Fruit fly (Drosophila melanogaster) whole organism, adult: ENCODE data around the gene Ude.

Source experiments
- CG11617 ChIP-seq: fragments of 200-800 bp; sonication (Bioruptor generic); optimal IDR thresholded peaks from 2 replicates; lab custom pipeline; 2017; ENCODE audit warnings: mild to moderate bottlenecking, missing biosample characterization, missing genetic modification reagents, missing genetic modification characterization
- CG12768 ChIP-seq: fragments of 200-800 bp; sonication (Bioruptor generic); optimal IDR thresholded peaks from 2 replicates; lab custom pipeline; 2017; ENCODE audit warnings: missing biosample characterization, missing genetic modification characterization, mild to moderate bottlenecking, moderate library complexity, missing genetic modification reagents
- CG14711 ChIP-seq: fragments of 200-800 bp; sonication (Bioruptor generic); optimal IDR thresholded peaks from 2 replicates; lab custom pipeline; 2018; ENCODE audit warnings: missing biosample characterization, mild to moderate bottlenecking, missing genetic modification characterization, moderate library complexity
- CG1620 ChIP-seq: fragments of 200-800 bp; sonication (Bioruptor generic); optimal IDR thresholded peaks from 2 replicates; lab custom pipeline; 2016; ENCODE audit warnings: missing biosample characterization, missing genetic modification characterization
- CG33017 ChIP-seq: fragments of 200-800 bp; sonication (Bioruptor generic); optimal IDR thresholded peaks from 2 replicates; lab custom pipeline; 2018; ENCODE audit warnings: missing biosample characterization, mild to moderate bottlenecking, missing genetic modification characterization, moderate library complexity
- CG5204 ChIP-seq: fragments of 200-800 bp; sonication (Bioruptor generic); optimal IDR thresholded peaks from 2 replicates; lab custom pipeline; 2016; ENCODE audit warnings: missing biosample characterization, missing genetic modification characterization
- CG7045 ChIP-seq: fragments of 200-800 bp; sonication (Bioruptor generic); optimal IDR thresholded peaks from 2 replicates; lab custom pipeline; 2017; ENCODE audit warnings: missing biosample characterization, mild to moderate bottlenecking, missing genetic modification characterization
- CG7101 ChIP-seq: fragments of 200-800 bp; sonication (Bioruptor generic); optimal IDR thresholded peaks from 2 replicates; lab custom pipeline; 2018; ENCODE audit warnings: missing biosample characterization, mild to moderate bottlenecking, missing genetic modification characterization, moderate library complexity
- Clk ChIP-seq: fragments of 200-800 bp; sonication (Bioruptor generic); optimal IDR thresholded peaks from 2 replicates; lab custom pipeline; 2017; ENCODE audit warnings: missing biosample characterization, missing genetic modification characterization
- Crg-1 ChIP-seq: fragments of 200-800 bp; sonication (Bioruptor generic); optimal IDR thresholded peaks from 2 replicates; lab custom pipeline; 2016; ENCODE audit warnings: missing biosample characterization, missing genetic modification characterization
- Hr96 ChIP-seq: fragments of 200-800 bp; sonication (Bioruptor generic); optimal IDR thresholded peaks from 2 replicates; lab custom pipeline; 2016; ENCODE audit warnings: missing biosample characterization, missing genetic modification characterization
- Mnt ChIP-seq: fragments of 200-800 bp; sonication (Bioruptor generic); optimal IDR thresholded peaks from 2 replicates; lab custom pipeline; 2016; ENCODE audit warnings: missing biosample characterization, mild to moderate bottlenecking, missing genetic modification characterization
- bab1 ChIP-seq: fragments of 200-800 bp; sonication (Bioruptor generic); optimal IDR thresholded peaks from 3 replicates; lab custom pipeline; 2019; ENCODE audit warnings: missing biosample characterization, mild to moderate bottlenecking, missing genetic modification characterization, moderate library complexity
- cic ChIP-seq: fragments of 200-800 bp; sonication (Bioruptor generic); optimal IDR thresholded peaks from 2 replicates; lab custom pipeline; 2017; ENCODE audit warnings: missing biosample characterization, mild to moderate bottlenecking, missing genetic modification characterization, moderate library complexity
- cnc ChIP-seq, 2 experiments: fragments of >200 bp; optimal IDR thresholded peaks; 2 replicates each; lab custom pipeline; 2017
- kay ChIP-seq: fragments of 200-800 bp; sonication (Bioruptor generic); peaks from one replicate; lab custom pipeline; 2016; ENCODE audit warnings: missing biosample characterization, missing genetic modification characterization, borderline replicate concordance
- ovo ChIP-seq: fragments of 200-800 bp; sonication (Bioruptor generic); optimal IDR thresholded peaks from 2 replicates; lab custom pipeline; 2016; ENCODE audit warnings: missing biosample characterization, missing genetic modification characterization
- pad ChIP-seq: fragments of 200-800 bp; sonication (Bioruptor generic); optimal IDR thresholded peaks from 3 replicates; lab custom pipeline; 2017; ENCODE audit warnings: missing biosample characterization, missing genetic modification characterization, mild to moderate bottlenecking, moderate library complexity, missing genetic modification reagents
- tj ChIP-seq: fragments of 200-800 bp; sonication (Bioruptor generic); optimal IDR thresholded peaks from 3 replicates; lab custom pipeline; 2017; ENCODE audit warnings: missing biosample characterization, mild to moderate bottlenecking, missing genetic modification characterization, moderate library complexity
- toe ChIP-seq: fragments of 200-800 bp; sonication (Bioruptor generic); optimal IDR thresholded peaks from 2 replicates; lab custom pipeline; 2016; ENCODE audit warnings: missing biosample characterization, missing genetic modification characterization

Ude gene

DNA sequence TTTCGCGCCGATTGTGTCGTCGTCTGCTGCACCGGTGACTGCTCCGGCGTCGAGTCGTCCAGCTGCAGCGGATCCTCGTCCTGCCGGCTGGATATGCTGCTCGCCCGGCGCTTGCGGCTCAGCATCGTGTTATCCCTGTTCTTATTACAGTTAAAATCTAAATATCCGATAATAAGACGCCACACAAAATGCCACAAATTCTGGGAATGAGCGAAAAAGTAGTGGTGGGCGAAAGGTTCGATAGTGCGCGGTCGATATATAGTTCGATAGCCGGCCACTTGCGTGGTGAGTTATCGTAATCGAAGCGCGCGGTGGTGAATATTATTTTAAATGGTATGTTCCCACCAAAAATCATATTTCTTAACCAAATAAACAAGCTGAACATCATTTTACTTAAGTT lies 5.6 kb upstream of the Ude start, which contains the start of gene polybromo:
polybromo (minus strand) TSS at position 212 of the 400 bp plus-strand sequence.
- TF ChIP-seq kay (GFP tag; lab: Kevin White, UChicago) (peak; percentile 15), cic (GFP tag; lab: Kevin White, UChicago) (no peak), bab1 (GFP tag; lab: Kevin White, UChicago) (peak; percentile 33)

DNA sequence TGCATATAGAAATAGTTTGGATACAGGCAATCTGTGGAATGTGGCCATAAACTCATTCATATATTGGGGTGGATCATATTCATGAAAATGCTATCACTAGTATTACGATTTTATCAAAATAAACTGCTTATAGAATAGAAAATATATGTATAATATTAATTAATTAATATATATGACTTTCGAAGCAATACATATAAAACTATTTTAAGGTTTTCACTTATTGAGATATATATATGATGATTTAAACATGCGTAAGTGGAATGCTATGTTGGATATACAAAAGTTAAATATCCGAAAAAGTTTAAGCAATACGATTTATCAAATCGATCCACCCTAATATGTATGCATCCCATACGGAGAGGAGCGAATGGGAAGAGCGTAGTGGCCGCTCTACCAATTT lies 873 bp downstream of the Ude start:
- TF ChIP-seq CG7101 (tag; lab: Kevin White, UChicago) (peak; percentile 36), CG12768 (GFP tag; lab: Kevin White, UChicago) (no peak), CG33017 (tag; lab: Kevin White, UChicago) (peak; percentile 5)

DNA sequence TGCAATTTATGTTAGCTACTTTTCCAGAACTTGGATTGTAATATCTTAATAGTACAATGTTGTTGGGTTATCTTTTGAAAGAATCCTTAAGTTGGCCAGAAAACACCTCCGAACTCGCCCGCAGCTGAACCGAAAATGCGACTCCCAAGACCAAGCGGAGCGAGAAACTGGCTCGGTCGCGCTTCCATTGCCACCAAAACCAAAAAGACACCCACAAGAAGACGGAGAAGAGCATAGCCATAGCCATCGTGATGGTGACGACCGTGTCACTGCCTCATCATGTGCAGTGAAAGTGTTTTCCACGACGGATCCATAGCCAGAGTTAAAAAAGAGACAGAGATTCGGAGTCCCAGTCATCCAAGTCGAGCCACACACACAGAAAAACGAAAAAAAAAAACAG lies 9.4 kb downstream of the Ude start, which contains the start of gene CG13634:
CG13634 (minus strand) TSS at position 101 of the 400 bp plus-strand sequence.
- TF ChIP-seq CG5204 (GFP tag; lab: Kevin White, UChicago) = no peak
- TF ChIP-seq CG7101 (tag; lab: Kevin White, UChicago) = no peak
- TF ChIP-seq ovo (GFP tag; lab: Kevin White, UChicago) = no peak
- TF ChIP-seq CG14711 (tag; lab: Kevin White, UChicago) = no peak
- TF ChIP-seq CG33017 (tag; lab: Kevin White, UChicago) = no peak
- TF ChIP-seq CG7045 (GFP tag; lab: Kevin White, UChicago) = no peak
- no peak for TF ChIP-seq cic (GFP tag; lab: Kevin White, UChicago)
- no peak for TF ChIP-seq tj
- TF ChIP-seq toe (GFP tag; lab: Kevin White, UChicago) = no peak
- TF ChIP-seq Crg-1 (GFP tag; lab: Kevin White, UChicago) = no peak
- no peak for TF ChIP-seq Mnt (GFP tag; lab: Kevin White, UChicago)

DNA sequence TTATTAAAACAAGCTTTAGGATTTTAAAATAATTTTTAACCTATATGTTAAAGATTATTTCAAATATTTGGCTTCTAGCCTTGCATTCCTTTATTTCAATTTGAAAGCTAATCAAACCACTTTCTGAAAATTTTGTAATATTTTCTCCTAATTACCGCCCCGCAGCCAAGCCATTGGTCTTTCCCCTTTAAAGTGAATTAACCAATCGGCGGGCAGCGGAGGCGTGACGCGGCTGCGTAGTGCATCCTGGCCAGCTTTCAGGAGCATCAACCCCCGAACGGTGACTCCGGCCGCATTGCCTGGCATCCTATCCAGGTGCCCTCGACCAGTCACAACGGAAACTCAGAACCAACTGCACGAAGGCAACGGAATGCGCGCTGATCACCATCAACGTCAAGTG lies 11.7 kb downstream of the Ude start, which contains the start of gene Ets96B:
Ets96B (plus strand) TSS at position 321 of the 400 bp plus-strand sequence.
- TF ChIP-seq CG14711 (tag; lab: Kevin White, UChicago) (no peak), CG7045 (GFP tag; lab: Kevin White, UChicago) (no peak), ovo (GFP tag; lab: Kevin White, UChicago) (no peak)

DNA sequence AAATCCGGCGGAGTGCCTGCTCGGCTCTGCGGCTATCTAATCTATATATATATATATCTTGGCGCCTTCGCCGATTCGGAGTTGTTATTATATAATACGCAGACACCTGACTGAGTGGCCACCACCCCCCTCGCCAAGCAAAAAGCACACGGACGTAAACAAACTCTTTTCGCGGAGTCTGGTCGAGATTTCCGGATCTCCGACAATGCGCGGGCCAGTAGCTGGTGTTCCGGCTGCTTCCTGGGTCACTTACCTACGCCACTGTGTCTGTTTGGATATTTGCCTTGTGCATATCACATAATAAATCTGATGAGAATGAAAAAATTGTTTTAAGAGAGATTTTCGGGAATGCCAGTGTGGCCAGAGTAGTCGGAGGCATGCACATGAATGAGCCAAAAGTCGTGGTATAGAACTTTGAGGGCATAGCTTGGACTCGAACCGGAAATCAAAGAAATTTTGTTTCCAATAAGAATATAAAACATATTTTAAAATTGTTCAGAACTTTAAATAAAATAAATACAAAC lies 12.4 kb downstream of the Ude start, which contains the start of gene CG5805:
CG5805 (minus strand) TSS at position 380 of the 524 bp plus-strand sequence.
- TF ChIP-seq toe (GFP tag; lab: Kevin White, UChicago) (peak; percentile 84), tj (peak; percentile 47), CG7101 (tag; lab: Kevin White, UChicago) (peak; percentile 67), Crg-1 (GFP tag; lab: Kevin White, UChicago) (peak; percentile 73), CG33017 (tag; lab: Kevin White, UChicago) (peak; percentile 51), CG11617 (peak; percentile 78), Clk (GFP tag; lab: Kevin White, UChicago) (peak; percentile 28), ovo (GFP tag; lab: Kevin White, UChicago) (peak; percentile 52), cic (GFP tag; lab: Kevin White, UChicago) (peak; percentile 11), cnc (optimal IDR thresholded peaks at IDR 0.05; lab: Kevin White, UChicago) (no peak), CG14711 (tag; lab: Kevin White, UChicago) (peak; percentile 61), bab1 (GFP tag; lab: Kevin White, UChicago) (peak; percentile 72), Hr96 (GFP tag; lab: Kevin White, UChicago) (peak; percentile 67), CG1620 (peak; percentile 74), Mnt (GFP tag; lab: Kevin White, UChicago) (peak; percentile 69), CG7045 (GFP tag; lab: Kevin White, UChicago) (peak; percentile 88), CG12768 (GFP tag; lab: Kevin White, UChicago) (peak; percentile 64), kay (GFP tag; lab: Kevin White, UChicago) (no peak), CG5204 (GFP tag; lab: Kevin White, UChicago) (peak; percentile 65), pad (GFP tag; lab: Kevin White, UChicago) (peak; percentile 65)

DNA sequence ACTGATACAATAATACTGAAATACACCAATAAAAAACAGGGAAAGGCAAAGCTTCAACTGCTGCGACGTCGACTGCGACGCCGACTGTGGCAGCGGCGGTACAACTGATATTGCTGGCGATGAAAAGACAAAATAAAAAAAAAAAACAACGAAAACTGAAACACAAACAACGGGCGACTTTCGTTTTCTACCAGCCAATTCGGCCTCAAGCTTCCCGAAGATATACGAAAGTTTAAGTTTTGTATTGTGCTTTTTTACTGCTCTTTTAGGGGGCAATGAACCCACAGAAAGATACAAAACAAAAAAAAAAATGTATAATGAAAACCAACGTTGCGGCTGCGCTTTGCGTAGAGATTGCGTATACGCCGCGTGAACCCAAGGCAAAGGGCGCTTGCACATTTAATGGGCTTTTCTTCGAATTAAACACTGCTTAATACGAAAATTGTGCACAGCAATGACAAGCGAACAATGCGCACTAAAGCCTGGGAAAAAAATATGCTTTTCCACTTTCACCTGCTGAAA lies 21.2 kb downstream of the Ude start:
- TF ChIP-seq CG5204 (GFP tag; lab: Kevin White, UChicago) = no peak
- no peak for TF ChIP-seq CG12768 (GFP tag; lab: Kevin White, UChicago)
- TF ChIP-seq CG11617 = no peak

DNA sequence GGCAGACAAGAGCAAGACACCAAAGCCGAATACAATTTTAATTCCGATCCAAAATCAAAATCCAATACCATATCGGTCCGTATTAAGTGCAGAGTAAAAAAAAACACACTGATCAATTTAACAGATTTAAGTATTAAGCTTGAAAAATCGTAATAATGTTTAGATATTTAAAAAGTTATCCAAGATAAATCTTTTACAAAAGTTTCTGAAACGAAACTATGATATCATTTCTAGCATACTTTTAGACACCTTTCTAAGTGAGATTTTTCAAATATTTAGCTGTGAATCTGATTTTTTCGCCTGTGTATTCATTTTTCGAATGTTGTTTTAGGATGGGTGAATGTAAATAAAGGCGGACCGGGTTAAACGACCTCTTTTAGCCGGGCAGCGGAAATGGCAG lies 22.4 kb downstream of the Ude start:
- TF ChIP-seq CG14711 (tag; lab: Kevin White, UChicago) = no peak
- no peak for TF ChIP-seq CG12768 (GFP tag; lab: Kevin White, UChicago)
- TF ChIP-seq cnc (optimal IDR thresholded peaks at IDR 0.05; lab: Kevin White, UChicago) = no peak
- TF ChIP-seq cic (GFP tag; lab: Kevin White, UChicago) = no peak
- TF ChIP-seq tj = no peak
- TF ChIP-seq CG7101 (tag; lab: Kevin White, UChicago) = no peak
- no peak for TF ChIP-seq toe (GFP tag; lab: Kevin White, UChicago)
